Worm (Caenorhabditis elegans) whole organism, young adult: ENCODE measurements around the gene B0310.3.

ENCODE experiments used
- B0019.2 ChIP-seq: fragments of 200-800 bp; sonication (Bioruptor generic); conservative IDR thresholded peaks from 2 replicates; pipeline ENCODE4 v1.3.6; 2022; ENCODE audit warnings: missing genetic modification reagents, missing genetic modification characterization, missing compliant biosample characterization
- F10E7.11 ChIP-seq: sonication (generic microtip); optimal IDR thresholded peaks from 2 replicates; lab custom pipeline; 2017; ENCODE audit warnings: mild to moderate bottlenecking, missing genetic modification characterization, moderate library complexity, missing compliant biosample characterization
- F22D6.2 ChIP-seq: sonication (generic microtip); optimal IDR thresholded peaks from 2 replicates; lab custom pipeline; 2016; ENCODE audit warnings: mild to moderate bottlenecking, missing genetic modification characterization, missing compliant biosample characterization
- T07F8.4 ChIP-seq: sonication (generic microtip); optimal IDR thresholded peaks from 2 replicates; lab custom pipeline; 2016; ENCODE audit warnings: mild to moderate bottlenecking, missing genetic modification characterization, moderate library complexity, missing compliant biosample characterization
- Y53G8AR.9 ChIP-seq: fragments of 200-800 bp; sonication (Bioruptor generic); conservative IDR thresholded peaks from 2 replicates; pipeline ENCODE4 v1.3.6; 2022; ENCODE audit warnings: missing genetic modification reagents, missing genetic modification characterization, missing compliant biosample characterization
- Y79H2A.3 ChIP-seq: fragments of 200-800 bp; sonication (Bioruptor generic); conservative IDR thresholded peaks from 2 replicates; pipeline ENCODE4 v1.3.6; 2022; ENCODE audit warnings: missing genetic modification reagents, missing genetic modification characterization, missing compliant biosample characterization
- Y95B8A.8 ChIP-seq: fragments of 200-800 bp; sonication (Bioruptor generic); IDR thresholded peaks from 2 replicates; pipeline ENCODE4 v1.3.6; 2022; ENCODE audit warnings: missing genetic modification reagents, missing genetic modification characterization, missing compliant biosample characterization
- akir-1 ChIP-seq: fragments of 200-800 bp; sonication (Bioruptor generic); optimal IDR thresholded peaks from 2 replicates; lab custom pipeline; 2018; ENCODE audit warnings: mild to moderate bottlenecking, missing genetic modification characterization, moderate library complexity, missing compliant biosample characterization
- aptf-3 ChIP-seq: fragments of 200-800 bp; sonication (Bioruptor generic); IDR thresholded peaks from 2 replicates; pipeline ENCODE4 v1.3.6; 2022; ENCODE audit warnings: missing genetic modification characterization, missing compliant biosample characterization
- atf-7 ChIP-seq: sonication (generic microtip); optimal IDR thresholded peaks from 2 replicates; lab custom pipeline; 2017; ENCODE audit warnings: mild to moderate bottlenecking, missing genetic modification characterization, missing compliant biosample characterization
- attf-5 ChIP-seq: fragments of 200-800 bp; sonication (Bioruptor generic); optimal IDR thresholded peaks from 2 replicates; lab custom pipeline; 2018; ENCODE audit warnings: mild to moderate bottlenecking, missing genetic modification characterization, missing compliant biosample characterization
- attf-6 ChIP-seq: fragments of 200-800 bp; sonication (Bioruptor generic); IDR thresholded peaks from 2 replicates; pipeline ENCODE4 v1.3.6; 2022; ENCODE audit warnings: missing genetic modification reagents, missing genetic modification characterization, missing compliant biosample characterization
- cebp-1 ChIP-seq, 2 experiments: fragments of 200-800 bp in 1 of 2; sonication (Bioruptor generic) in 1 of 2; sonication (generic microtip) in 1 of 2; IDR thresholded peaks in 1 of 2; optimal IDR thresholded peaks in 1 of 2; 2 replicates each; pipeline versions ENCODE4 v1.3.6 to Lab custom; 2017 to 2022; ENCODE audit warnings: missing compliant biosample characterization in 2 of 2, missing genetic modification characterization in 2 of 2, mild to moderate bottlenecking in 1 of 2, missing genetic modification reagents in 1 of 2, moderate library complexity in 1 of 2
- ceh-27 ChIP-seq: fragments of 200-800 bp; sonication (Bioruptor generic); optimal IDR thresholded peaks from 2 replicates; lab custom pipeline; 2018; ENCODE audit warnings: mild to moderate bottlenecking, missing genetic modification characterization, moderate library complexity, missing compliant biosample characterization
- dpff-1 ChIP-seq: sonication (generic microtip); optimal IDR thresholded peaks from 2 replicates; lab custom pipeline; 2017; ENCODE audit warnings: mild to moderate bottlenecking, missing genetic modification characterization, missing compliant biosample characterization
- ekl-4 ChIP-seq: fragments of 200-800 bp; sonication (Bioruptor generic); IDR thresholded peaks from 2 replicates; pipeline ENCODE4 v1.3.6; 2022; ENCODE audit warnings: missing genetic modification reagents, missing genetic modification characterization, missing compliant biosample characterization
- hlh-26 ChIP-seq: fragments of 200-800 bp; sonication (Bioruptor generic); conservative IDR thresholded peaks from 2 replicates; pipeline ENCODE4 v1.3.6; 2022; ENCODE audit warnings: missing genetic modification reagents, missing genetic modification characterization, missing compliant biosample characterization
- hsf-1 ChIP-seq: fragments of 200-800 bp; sonication (Bioruptor generic); IDR thresholded peaks from 2 replicates; pipeline ENCODE4 v1.3.6; 2022; ENCODE audit warnings: missing genetic modification reagents, missing genetic modification characterization, missing compliant biosample characterization
- let-607 ChIP-seq, 2 experiments: fragments of 200-800 bp in 1 of 2; sonication (Bioruptor generic) in 1 of 2; sonication (generic microtip) in 1 of 2; optimal IDR thresholded peaks; 2 replicates each; lab custom pipeline; 2016 to 2018; ENCODE audit warnings: mild to moderate bottlenecking in 2 of 2, missing compliant biosample characterization in 2 of 2, missing genetic modification characterization in 2 of 2, moderate library complexity in 2 of 2, missing genotype in 1 of 2
- lin-26 ChIP-seq: fragments of 200-800 bp; sonication (Bioruptor generic); IDR thresholded peaks from 2 replicates; pipeline ENCODE4 v1.3.6; 2022; ENCODE audit warnings: missing genetic modification reagents, missing genetic modification characterization, missing compliant biosample characterization
- lsl-1 ChIP-seq: fragments of 200-800 bp; sonication (Bioruptor generic); optimal IDR thresholded peaks from 2 replicates; lab custom pipeline; 2018; ENCODE audit warnings: mild to moderate bottlenecking, missing genetic modification characterization, moderate library complexity, missing compliant biosample characterization
- madf-3 ChIP-seq: fragments of 200-800 bp; sonication (Bioruptor generic); IDR thresholded peaks from 2 replicates; pipeline ENCODE4 v1.3.6; 2022; ENCODE audit warnings: missing genetic modification reagents, missing genetic modification characterization, missing compliant biosample characterization
- mcd-1 ChIP-seq: fragments of 200-800 bp; sonication (Bioruptor generic); IDR thresholded peaks from 2 replicates; pipeline ENCODE4 v1.3.6; 2022; ENCODE audit warnings: missing genetic modification reagents, missing genetic modification characterization, missing compliant biosample characterization
- nfya-1 ChIP-seq: sonication (generic microtip); optimal IDR thresholded peaks from 2 replicates; lab custom pipeline; 2017; ENCODE audit warnings: antibody characterized with exemption, missing compliant biosample characterization, missing genetic modification characterization, borderline replicate concordance; ENCODE audit not compliant: insufficient read depth
- nhr-120 ChIP-seq: fragments of 200-800 bp; sonication (Bioruptor generic); IDR thresholded peaks from 2 replicates; pipeline ENCODE4 v1.3.6; 2022; ENCODE audit warnings: missing genetic modification characterization, missing compliant biosample characterization
- nhr-80 ChIP-seq: sonication (generic microtip); optimal IDR thresholded peaks from 2 replicates; lab custom pipeline; 2016; ENCODE audit warnings: missing genetic modification characterization, missing compliant biosample characterization
- nhr-90 ChIP-seq: sonication (generic microtip); optimal IDR thresholded peaks from 2 replicates; lab custom pipeline; 2016; ENCODE audit warnings: missing genotype, mild to moderate bottlenecking, missing genetic modification characterization, missing compliant biosample characterization
- pha-4 ChIP-seq: fragments of 150-350 bp; sonication (generic microtip); optimal IDR thresholded peaks from 2 replicates; lab custom pipeline; 2014; ENCODE audit warnings: missing biosample characterization, missing genetic modification reagents, missing genetic modification characterization
- rec-8 ChIP-seq, 2 experiments: sonication (generic microtip); optimal IDR thresholded peaks; 2 replicates each; lab custom pipeline; 2016; ENCODE audit warnings: mild to moderate bottlenecking in 2 of 2, missing genetic modification characterization in 2 of 2, missing genetic modification reagents in 2 of 2, missing genotype in 2 of 2, missing biosample characterization in 1 of 2, missing compliant biosample characterization in 1 of 2, moderate library complexity in 1 of 2
- repo-1 ChIP-seq: sonication (generic microtip); optimal IDR thresholded peaks from 2 replicates; lab custom pipeline; 2017; ENCODE audit warnings: mild to moderate bottlenecking, missing genetic modification characterization, missing compliant biosample characterization
- rpc-1 ChIP-seq, 2 experiments: fragments of 150-350 bp in 1 of 2; sonication (generic microtip) in 1 of 2; optimal IDR thresholded peaks; 2 replicates each; lab custom pipeline; 2014 to 2018; ENCODE audit warnings: missing biosample characterization in 1 of 2, missing genetic modification characterization in 1 of 2, missing genetic modification reagents in 1 of 2, missing genotype in 1 of 2
- sdz-38 ChIP-seq: sonication (generic microtip); optimal IDR thresholded peaks from 2 replicates; lab custom pipeline; 2016; ENCODE audit warnings: missing genotype, missing genetic modification characterization, missing compliant biosample characterization
- snpc-3.4 ChIP-seq: sonication (generic microtip); optimal IDR thresholded peaks from 2 replicates; lab custom pipeline; 2017; ENCODE audit warnings: missing genetic modification characterization, mild to moderate bottlenecking, missing compliant biosample characterization, antibody characterized with exemption, moderate library complexity, missing genotype, missing genetic modification reagents
- tlf-1 ChIP-seq: fragments of 200-800 bp; sonication (Bioruptor generic); optimal IDR thresholded peaks from 2 replicates; lab custom pipeline; 2018; ENCODE audit warnings: mild to moderate bottlenecking, missing genetic modification characterization, missing compliant biosample characterization
- unc-62 ChIP-seq: fragments of 150-350 bp; optimal IDR thresholded peaks from 2 replicates; lab custom pipeline; 2014; ENCODE audit warnings: missing biosample characterization, missing genetic modification reagents, missing genetic modification characterization
- ztf-25 ChIP-seq: fragments of 200-800 bp; sonication (Bioruptor generic); IDR thresholded peaks from 2 replicates; pipeline ENCODE4 v1.3.6; 2022; ENCODE audit warnings: missing genetic modification reagents, missing genetic modification characterization, missing compliant biosample characterization
- ztf-26 ChIP-seq: sonication (generic microtip); optimal IDR thresholded peaks from 2 replicates; lab custom pipeline; 2017; ENCODE audit warnings: missing genetic modification characterization, missing compliant biosample characterization
- ztf-28 ChIP-seq: fragments of 200-800 bp; sonication (Bioruptor generic); IDR thresholded peaks from 2 replicates; pipeline ENCODE4 v1.3.6; 2022; ENCODE audit warnings: missing genetic modification reagents, missing genetic modification characterization, missing compliant biosample characterization
- ztf-6 ChIP-seq: fragments of 200-800 bp; sonication (Bioruptor generic); IDR thresholded peaks from 2 replicates; pipeline ENCODE4 v1.3.6; 2022; ENCODE audit warnings: missing genetic modification reagents, missing genetic modification characterization, missing compliant biosample characterization

Gene B0310.3

ce11 chrX:520881-521280 is at the start of gene B0310.3:
Gene B0310.3, minus strand, starts transcription at chrX:520981.
- no peak for TF ChIP-seq tlf-1 (GFP tag; lab: Kevin White, UChicago)
- TF ChIP-seq mcd-1 = no peak
- TF ChIP-seq hsf-1 = no peak
- no peak for TF ChIP-seq aptf-3 (GFP tag; lab: Robert Waterston, UW)
- TF ChIP-seq repo-1 (tag; lab: Kevin White, UChicago) = no peak
- TF ChIP-seq Y79H2A.3 (GFP tag; lab: Robert Waterston, UW) = no peak
- TF ChIP-seq ztf-28 (GFP tag; lab: Robert Waterston, UW) = no peak
- no peak for TF ChIP-seq Y95B8A.8 (GFP tag; lab: Robert Waterston, UW)
- TF ChIP-seq attf-5 = no peak
- TF ChIP-seq nfya-1 = no peak
- no peak for TF ChIP-seq hlh-26
- no peak for TF ChIP-seq ztf-25
- no peak for TF ChIP-seq attf-6 (GFP tag; lab: Robert Waterston, UW)
- TF ChIP-seq B0019.2 = no peak

ce11 chrX:557857-558256 is 37.1 kb upstream of the B0310.3 start, which contains the start of gene nas-38:
Gene nas-38, plus strand, starts transcription at chrX:558157.
- TF ChIP-seq lsl-1 (GFP tag; lab: Kevin White, UChicago) = no peak
- no peak for TF ChIP-seq cebp-1 (GFP tag; IDR thresholded peaks at IDR 0.05; lab: Robert Waterston, UW)
- TF ChIP-seq cebp-1 (tag; optimal IDR thresholded peaks at IDR 0.05; lab: Kevin White, UChicago) = no peak
- no peak for TF ChIP-seq F22D6.2
- TF ChIP-seq repo-1 (tag; lab: Kevin White, UChicago) = no peak
- no peak for TF ChIP-seq ztf-6 (GFP tag; lab: Robert Waterston, UW)

- no peak for TF ChIP-seq Y53G8AR.9 (GFP tag; lab: Robert Waterston, UW)
- TF ChIP-seq rpc-1 (optimal IDR thresholded peaks at IDR 0.05; lab: Kevin White, UChicago) = no peak
- no peak for TF ChIP-seq rpc-1 (tag; optimal IDR thresholded peaks at IDR 0.05; lab: Kevin White, UChicago)
- no peak for TF ChIP-seq F10E7.11 (tag; lab: Kevin White, UChicago)
- no peak for TF ChIP-seq ekl-4
- no peak for TF ChIP-seq F22D6.2
- no peak for TF ChIP-seq dpff-1 (tag; lab: Kevin White, UChicago)
- no peak for TF ChIP-seq sdz-38 (tag; lab: Kevin White, UChicago)
- no peak for TF ChIP-seq snpc-3.4 (tag; lab: Kevin White, UChicago)
- TF ChIP-seq let-607 (tag; optimal IDR thresholded peaks at IDR 0.05; lab: Kevin White, UChicago) = no peak
- TF ChIP-seq ceh-27 (GFP tag; lab: Kevin White, UChicago) = no peak
- no peak for TF ChIP-seq hsf-1
- no peak for TF ChIP-seq Y95B8A.8 (GFP tag; lab: Robert Waterston, UW)
Observed at ce11 chrX:557195-557594, 36.4 kb upstream of the B0310.3 start, which contains the start of gene hlh-19. Gene hlh-19, minus strand, starts transcription at chrX:557295.

- TF ChIP-seq unc-62 (GFP tag; lab: Kevin White, UChicago) (no peak), nhr-80 (peak; percentile 60)
Observed at ce11 chrX:555043-555791, 34.4 kb upstream of the B0310.3 start.

- no peak for TF ChIP-seq madf-3 (GFP tag; lab: Robert Waterston, UW)
- TF ChIP-seq nhr-90 = no peak
- no peak for TF ChIP-seq atf-7
- no peak for TF ChIP-seq ztf-26
- TF ChIP-seq nhr-120 (GFP tag; lab: Robert Waterston, UW) = no peak
- TF ChIP-seq T07F8.4 (tag; lab: Kevin White, UChicago) = no peak
- no peak for TF ChIP-seq pha-4 (tag; lab: Kevin White, UChicago)
- TF ChIP-seq ztf-25 = no peak
- no peak for TF ChIP-seq akir-1
- TF ChIP-seq unc-62 (GFP tag; lab: Kevin White, UChicago) = no peak
- no peak for TF ChIP-seq rec-8 (tag; optimal IDR thresholded peaks at IDR 0.05; lab: Kevin White, UChicago)
- TF ChIP-seq lin-26 = no peak
Observed at ce11 chrX:553875-554274, 33.1 kb upstream of the B0310.3 start, which contains the start of gene F57C12.6. Gene F57C12.6, minus strand, starts transcription at chrX:553975.
